Worm (Caenorhabditis elegans) whole organism, early embryonic: Measurements from ENCODE around the gene C04A11.2.
A peak's percentile ranks its signal among the peaks of the same experiment; 100 is the strongest.

Experiments
- aly-1 ChIP-seq: sonication (generic microtip); optimal IDR thresholded peaks from 2 replicates; lab custom pipeline; 2016; ENCODE audit warnings: missing genetic modification characterization, missing compliant biosample characterization
- tra-4 ChIP-seq: sonication (generic microtip); optimal IDR thresholded peaks from 2 replicates; lab custom pipeline; 2017; ENCODE audit warnings: missing genetic modification characterization, missing compliant biosample characterization

DNA sequence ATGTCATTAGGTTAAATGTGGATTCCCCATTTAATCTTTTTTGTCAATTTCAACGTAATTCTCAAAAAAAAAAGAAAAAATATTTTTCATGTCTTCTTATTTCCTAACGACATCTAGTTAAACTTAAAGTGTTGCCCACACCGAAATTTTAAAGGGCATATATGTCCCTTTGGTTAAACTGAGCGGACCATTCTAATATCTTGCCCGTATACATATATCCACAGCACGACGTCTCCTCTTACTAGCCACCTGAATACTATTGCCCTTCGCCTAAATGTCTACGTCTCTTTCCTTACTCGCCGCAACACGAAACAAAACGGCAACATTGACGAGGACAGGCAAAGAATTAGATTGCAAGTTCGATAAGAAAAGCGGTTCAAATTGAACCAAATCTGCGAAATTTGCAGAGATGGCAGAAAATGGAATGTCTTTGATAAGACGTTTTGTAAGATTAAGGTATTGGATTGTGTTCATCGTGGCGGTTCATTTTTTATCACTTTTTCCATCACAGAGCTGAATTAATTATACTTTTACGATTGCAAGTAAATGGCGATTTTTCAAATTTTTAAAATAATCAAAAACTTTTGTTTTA is 32.1 kb upstream of the C04A11.2 start:
- TF ChIP-seq tra-4 (tag; lab: Kevin White, UChicago) (no peak), aly-1 (peak; percentile 58)
